Worm (Caenorhabditis elegans) whole organism, young adult: ENCODE data around the gene R53.5.

ENCODE experiments used
- B0019.2 ChIP-seq: fragments of 200-800 bp; sonication (Bioruptor generic); conservative IDR thresholded peaks from 2 replicates; pipeline ENCODE4 v1.3.6; 2022; ENCODE audit warnings: missing genetic modification reagents, missing genetic modification characterization, missing compliant biosample characterization
- B0336.3 ChIP-seq: fragments of 200-800 bp; sonication (Bioruptor generic); IDR thresholded peaks from 2 replicates; pipeline ENCODE4 v1.3.6; 2022; ENCODE audit warnings: missing genetic modification characterization, missing compliant biosample characterization
- C06A6.2 ChIP-seq: fragments of 200-800 bp; sonication (Bioruptor generic); conservative IDR thresholded peaks from 2 replicates; pipeline ENCODE4 v1.3.6; 2022; ENCODE audit warnings: missing genetic modification characterization, missing compliant biosample characterization
- F10E7.11 ChIP-seq: sonication (generic microtip); optimal IDR thresholded peaks from 2 replicates; lab custom pipeline; 2017; ENCODE audit warnings: mild to moderate bottlenecking, missing genetic modification characterization, moderate library complexity, missing compliant biosample characterization
- F23B12.7 ChIP-seq: sonication (generic microtip); optimal IDR thresholded peaks from 2 replicates; lab custom pipeline; 2017; ENCODE audit warnings: missing genetic modification characterization, mild to moderate bottlenecking, missing compliant biosample characterization, antibody characterized with exemption, moderate library complexity; ENCODE audit not compliant: insufficient read depth
- F52B5.7 ChIP-seq: sonication (generic microtip); optimal IDR thresholded peaks from 2 replicates; lab custom pipeline; 2016; ENCODE audit warnings: mild to moderate bottlenecking, missing genetic modification characterization, missing compliant biosample characterization
- F57A8.1 ChIP-seq: fragments of 200-800 bp; sonication (Bioruptor generic); optimal IDR thresholded peaks from 2 replicates; lab custom pipeline; 2018; ENCODE audit warnings: mild to moderate bottlenecking, missing genetic modification characterization, moderate library complexity, missing compliant biosample characterization
- K11D2.4 ChIP-seq: fragments of 200-800 bp; sonication (Bioruptor generic); IDR thresholded peaks from 2 replicates; pipeline ENCODE4 v1.3.6; 2022; ENCODE audit warnings: missing genetic modification reagents, missing genetic modification characterization, missing compliant biosample characterization
- K12H6.12 ChIP-seq: fragments of 200-800 bp; sonication (Bioruptor generic); optimal IDR thresholded peaks from 2 replicates; lab custom pipeline; 2018; ENCODE audit warnings: mild to moderate bottlenecking, missing genetic modification characterization, missing compliant biosample characterization
- T07F8.4 ChIP-seq: sonication (generic microtip); optimal IDR thresholded peaks from 2 replicates; lab custom pipeline; 2016; ENCODE audit warnings: mild to moderate bottlenecking, missing genetic modification characterization, moderate library complexity, missing compliant biosample characterization
- T26A5.8 ChIP-seq: sonication (generic microtip); optimal IDR thresholded peaks from 2 replicates; lab custom pipeline; 2016; ENCODE audit warnings: missing genetic modification characterization, missing compliant biosample characterization
- Y67H2A.10 ChIP-seq: fragments of 200-800 bp; sonication (Bioruptor generic); conservative IDR thresholded peaks from 2 replicates; pipeline ENCODE4 v1.3.6; 2022; ENCODE audit warnings: missing genetic modification reagents, missing genetic modification characterization, missing compliant biosample characterization
- Y95B8A.8 ChIP-seq: fragments of 200-800 bp; sonication (Bioruptor generic); IDR thresholded peaks from 2 replicates; pipeline ENCODE4 v1.3.6; 2022; ENCODE audit warnings: missing genetic modification reagents, missing genetic modification characterization, missing compliant biosample characterization
- ZK185.1 ChIP-seq: sonication (generic microtip); optimal IDR thresholded peaks from 2 replicates; lab custom pipeline; 2016; ENCODE audit warnings: mild to moderate bottlenecking, missing genetic modification characterization, missing compliant biosample characterization; ENCODE audit not compliant: poor library complexity, severe bottlenecking
- akir-1 ChIP-seq: fragments of 200-800 bp; sonication (Bioruptor generic); optimal IDR thresholded peaks from 2 replicates; lab custom pipeline; 2018; ENCODE audit warnings: mild to moderate bottlenecking, missing genetic modification characterization, moderate library complexity, missing compliant biosample characterization
- aptf-2 ChIP-seq: fragments of 200-800 bp; sonication (Bioruptor generic); conservative IDR thresholded peaks from 2 replicates; pipeline ENCODE4 v1.3.6; 2022; ENCODE audit warnings: missing genetic modification reagents, missing genetic modification characterization, missing compliant biosample characterization
- aptf-3 ChIP-seq: fragments of 200-800 bp; sonication (Bioruptor generic); IDR thresholded peaks from 2 replicates; pipeline ENCODE4 v1.3.6; 2022; ENCODE audit warnings: missing genetic modification characterization, missing compliant biosample characterization
- atf-7 ChIP-seq: sonication (generic microtip); optimal IDR thresholded peaks from 2 replicates; lab custom pipeline; 2017; ENCODE audit warnings: mild to moderate bottlenecking, missing genetic modification characterization, missing compliant biosample characterization
- athp-1 ChIP-seq: sonication (generic microtip); optimal IDR thresholded peaks from 2 replicates; lab custom pipeline; 2017; ENCODE audit warnings: mild to moderate bottlenecking, missing genetic modification characterization, missing compliant biosample characterization
- attf-3 ChIP-seq: fragments of 200-800 bp; sonication (Bioruptor generic); conservative IDR thresholded peaks from 2 replicates; pipeline ENCODE4 v1.3.6; 2022; ENCODE audit warnings: missing genetic modification reagents, missing genetic modification characterization, missing compliant biosample characterization
- attf-5 ChIP-seq: fragments of 200-800 bp; sonication (Bioruptor generic); optimal IDR thresholded peaks from 2 replicates; lab custom pipeline; 2018; ENCODE audit warnings: mild to moderate bottlenecking, missing genetic modification characterization, missing compliant biosample characterization
- ceh-27 ChIP-seq: fragments of 200-800 bp; sonication (Bioruptor generic); optimal IDR thresholded peaks from 2 replicates; lab custom pipeline; 2018; ENCODE audit warnings: mild to moderate bottlenecking, missing genetic modification characterization, moderate library complexity, missing compliant biosample characterization
- ceh-79 ChIP-seq: sonication (generic microtip); optimal IDR thresholded peaks from 2 replicates; lab custom pipeline; 2017; ENCODE audit warnings: mild to moderate bottlenecking, missing genetic modification characterization, missing compliant biosample characterization
- dox-1 ChIP-seq: fragments of 200-800 bp; sonication (Bioruptor generic); IDR thresholded peaks from 2 replicates; pipeline ENCODE4 v1.3.6; 2022; ENCODE audit warnings: missing genetic modification reagents, missing genetic modification characterization, missing compliant biosample characterization
- dpff-1 ChIP-seq: sonication (generic microtip); optimal IDR thresholded peaks from 2 replicates; lab custom pipeline; 2017; ENCODE audit warnings: mild to moderate bottlenecking, missing genetic modification characterization, missing compliant biosample characterization
- dpl-1 ChIP-seq: fragments of 150-350 bp; optimal IDR thresholded peaks from 2 replicates; lab custom pipeline; 2014; ENCODE audit warnings: missing biosample characterization, missing genetic modification reagents, missing genetic modification characterization
- efl-1 ChIP-seq: fragments of 150-350 bp; optimal IDR thresholded peaks from 2 replicates; lab custom pipeline; 2014; ENCODE audit warnings: missing biosample characterization, missing genetic modification reagents, missing genetic modification characterization
- ets-4 ChIP-seq: fragments of 200-800 bp; sonication (Bioruptor generic); optimal IDR thresholded peaks from 2 replicates; lab custom pipeline; 2018; ENCODE audit warnings: mild to moderate bottlenecking, missing genetic modification characterization, missing compliant biosample characterization
- fkh-3 ChIP-seq: sonication (generic microtip); optimal IDR thresholded peaks from 2 replicates; lab custom pipeline; 2016; ENCODE audit warnings: mild to moderate bottlenecking, missing genetic modification characterization, missing compliant biosample characterization
- him-1 ChIP-seq: sonication (generic microtip); optimal IDR thresholded peaks from 2 replicates; lab custom pipeline; 2016; ENCODE audit warnings: missing genotype, missing genetic modification reagents, missing genetic modification characterization, missing compliant biosample characterization
- hlh-26 ChIP-seq: fragments of 200-800 bp; sonication (Bioruptor generic); conservative IDR thresholded peaks from 2 replicates; pipeline ENCODE4 v1.3.6; 2022; ENCODE audit warnings: missing genetic modification reagents, missing genetic modification characterization, missing compliant biosample characterization
- hmg-20 ChIP-seq: fragments of 200-800 bp; sonication (Bioruptor generic); IDR thresholded peaks from 2 replicates; pipeline ENCODE4 v1.3.6; 2022; ENCODE audit warnings: missing genetic modification reagents, missing genetic modification characterization, missing compliant biosample characterization
- lsy-27 ChIP-seq: sonication (generic microtip); optimal IDR thresholded peaks from 2 replicates; lab custom pipeline; 2017; ENCODE audit warnings: missing genetic modification characterization, mild to moderate bottlenecking, missing compliant biosample characterization, antibody characterized with exemption, missing genotype, borderline replicate concordance; ENCODE audit not compliant: insufficient read depth
- madf-10 ChIP-seq: sonication (generic microtip); optimal IDR thresholded peaks from 2 replicates; lab custom pipeline; 2016; ENCODE audit warnings: mild to moderate bottlenecking, missing genetic modification characterization, missing compliant biosample characterization
- madf-6 ChIP-seq: fragments of 200-800 bp; sonication (Bioruptor generic); IDR thresholded peaks from 2 replicates; pipeline ENCODE4 v1.3.6; 2022; ENCODE audit warnings: missing genetic modification reagents, missing genetic modification characterization, missing compliant biosample characterization
- nfya-1 ChIP-seq: sonication (generic microtip); optimal IDR thresholded peaks from 2 replicates; lab custom pipeline; 2017; ENCODE audit warnings: antibody characterized with exemption, missing compliant biosample characterization, missing genetic modification characterization, borderline replicate concordance; ENCODE audit not compliant: insufficient read depth
- nhr-120 ChIP-seq: fragments of 200-800 bp; sonication (Bioruptor generic); IDR thresholded peaks from 2 replicates; pipeline ENCODE4 v1.3.6; 2022; ENCODE audit warnings: missing genetic modification characterization, missing compliant biosample characterization
- nhr-179 ChIP-seq: sonication (generic microtip); optimal IDR thresholded peaks from 2 replicates; lab custom pipeline; 2016; ENCODE audit warnings: mild to moderate bottlenecking, missing genetic modification characterization, missing compliant biosample characterization
- pha-4 ChIP-seq: fragments of 150-350 bp; sonication (generic microtip); optimal IDR thresholded peaks from 2 replicates; lab custom pipeline; 2014; ENCODE audit warnings: missing biosample characterization, missing genetic modification reagents, missing genetic modification characterization
- repo-1 ChIP-seq: sonication (generic microtip); optimal IDR thresholded peaks from 2 replicates; lab custom pipeline; 2017; ENCODE audit warnings: mild to moderate bottlenecking, missing genetic modification characterization, missing compliant biosample characterization
- somi-1 ChIP-seq: fragments of 200-800 bp; sonication (Bioruptor generic); optimal IDR thresholded peaks from 2 replicates; lab custom pipeline; 2018; ENCODE audit warnings: mild to moderate bottlenecking, missing genetic modification characterization, missing compliant biosample characterization
- tbp1 ChIP-seq: fragments of 200-800 bp; sonication (Bioruptor generic); optimal IDR thresholded peaks from 2 replicates; lab custom pipeline; 2018; ENCODE audit warnings: mild to moderate bottlenecking, missing genetic modification characterization, missing compliant biosample characterization
- tbx-9 ChIP-seq: sonication (generic microtip); optimal IDR thresholded peaks from 2 replicates; lab custom pipeline; 2016; ENCODE audit warnings: borderline replicate concordance, missing genetic modification characterization, inconsistent platforms, missing compliant biosample characterization
- unc-62 ChIP-seq: fragments of 150-350 bp; optimal IDR thresholded peaks from 2 replicates; lab custom pipeline; 2014; ENCODE audit warnings: missing biosample characterization, missing genetic modification reagents, missing genetic modification characterization
- xnd-1 ChIP-seq: sonication (generic microtip); optimal IDR thresholded peaks from 2 replicates; lab custom pipeline; 2016; ENCODE audit warnings: missing genotype, missing genetic modification reagents, missing genetic modification characterization, missing compliant biosample characterization
- ztf-18 ChIP-seq: sonication (generic microtip); optimal IDR thresholded peaks from 2 replicates; lab custom pipeline; 2016; ENCODE audit warnings: missing genotype, mild to moderate bottlenecking, missing genetic modification characterization, missing compliant biosample characterization
- ztf-26 ChIP-seq: sonication (generic microtip); optimal IDR thresholded peaks from 2 replicates; lab custom pipeline; 2017; ENCODE audit warnings: missing genetic modification characterization, missing compliant biosample characterization
- ztf-28 ChIP-seq: fragments of 200-800 bp; sonication (Bioruptor generic); IDR thresholded peaks from 2 replicates; pipeline ENCODE4 v1.3.6; 2022; ENCODE audit warnings: missing genetic modification reagents, missing genetic modification characterization, missing compliant biosample characterization
- ztf-6 ChIP-seq: fragments of 200-800 bp; sonication (Bioruptor generic); IDR thresholded peaks from 2 replicates; pipeline ENCODE4 v1.3.6; 2022; ENCODE audit warnings: missing genetic modification reagents, missing genetic modification characterization, missing compliant biosample characterization

R53.5 gene

ce11 chrII:9940430-9940829, 29.9 kb downstream of the R53.5 start, which contains the start of gene ufd-3 (continued):
- TF ChIP-seq fkh-3: no peak
- peak; percentile 86 for TF ChIP-seq B0336.3 (GFP tag; lab: Robert Waterston, UW)
- TF ChIP-seq tbp1 (GFP tag; lab: Kevin White, UChicago): peak; percentile 42
- TF ChIP-seq madf-10 (tag; lab: Kevin White, UChicago): peak; percentile 47
- TF ChIP-seq nhr-179: no peak
- TF ChIP-seq ztf-6 (GFP tag; lab: Robert Waterston, UW): no peak
- TF ChIP-seq ceh-27 (GFP tag; lab: Kevin White, UChicago): peak; percentile 90
- no peak for TF ChIP-seq aptf-3 (GFP tag; lab: Robert Waterston, UW)
- TF ChIP-seq T26A5.8 (tag; lab: Kevin White, UChicago): no peak
- no peak for TF ChIP-seq B0019.2 (GFP tag; lab: Robert Waterston, UW)
- peak; percentile 64 for TF ChIP-seq athp-1
- peak; percentile 24 for TF ChIP-seq akir-1 (GFP tag; lab: Kevin White, UChicago)
- no peak for TF ChIP-seq hmg-20 (GFP tag; lab: Robert Waterston, UW)
- no peak for TF ChIP-seq ets-4 (GFP tag; lab: Kevin White, UChicago)
- peak; percentile 93 for TF ChIP-seq ZK185.1 (tag; lab: Kevin White, UChicago)
- TF ChIP-seq somi-1 (GFP tag; lab: Kevin White, UChicago): peak; percentile 51
- peak; percentile 1 for TF ChIP-seq repo-1 (tag; lab: Kevin White, UChicago)
- TF ChIP-seq him-1 (tag; lab: Kevin White, UChicago): peak; percentile 46
- TF ChIP-seq F23B12.7 (tag; lab: Kevin White, UChicago): peak; percentile 64
- TF ChIP-seq ztf-18 (tag; lab: Kevin White, UChicago): peak; percentile 41
- TF ChIP-seq tbx-9 (tag; lab: Kevin White, UChicago): no peak
- peak; percentile 23 for TF ChIP-seq ztf-26 (tag; lab: Kevin White, UChicago)
- peak; percentile 72 for TF ChIP-seq K12H6.12 (tag; lab: Kevin White, UChicago)
- peak; percentile 25 for TF ChIP-seq F10E7.11
- TF ChIP-seq pha-4: peak; percentile 78
- no peak for TF ChIP-seq Y95B8A.8 (GFP tag; lab: Robert Waterston, UW)
- no peak for TF ChIP-seq lsy-27
- TF ChIP-seq dpff-1 (tag; lab: Kevin White, UChicago): no peak
- peak; percentile 92 for TF ChIP-seq attf-3 (GFP tag; lab: Robert Waterston, UW)
- peak; percentile 49 for TF ChIP-seq atf-7 (tag; lab: Kevin White, UChicago)
- no peak for TF ChIP-seq ceh-79 (tag; lab: Kevin White, UChicago)
- no peak for TF ChIP-seq unc-62 (GFP tag; lab: Kevin White, UChicago)
- TF ChIP-seq nfya-1: no peak
- peak; percentile 86 for TF ChIP-seq efl-1 (GFP tag; lab: Kevin White, UChicago)
- TF ChIP-seq hlh-26 (GFP tag; lab: Robert Waterston, UW): no peak
- peak; percentile 75 for TF ChIP-seq madf-6 (GFP tag; lab: Robert Waterston, UW)
- TF ChIP-seq T07F8.4 (tag; lab: Kevin White, UChicago): no peak
- TF ChIP-seq nhr-120: no peak
- no peak for TF ChIP-seq ztf-28 (GFP tag; lab: Robert Waterston, UW)
- TF ChIP-seq F52B5.7: no peak
- peak; percentile 47; the same call in 1 of the 2 replicates for TF ChIP-seq K11D2.4 (GFP tag; lab: Robert Waterston, UW)
- peak; percentile 45; the same call in 1 of the 2 replicates for TF ChIP-seq Y67H2A.10
- TF ChIP-seq F57A8.1: no peak
- no peak for TF ChIP-seq C06A6.2 (GFP tag; lab: Robert Waterston, UW)
- peak; percentile 91 for TF ChIP-seq dpl-1 (GFP tag; lab: Kevin White, UChicago)
- peak; percentile 69; the same call in 1 of the 2 replicates for TF ChIP-seq aptf-2 (GFP tag; lab: Robert Waterston, UW)
- TF ChIP-seq xnd-1 (tag; lab: Kevin White, UChicago): peak; percentile 53
- TF ChIP-seq dox-1: peak; percentile 72
- peak; percentile 81 for TF ChIP-seq attf-5
